Fruit fly (Drosophila melanogaster) whole organism, adult: ENCODE data around the gene MESR6.

Experiments
- CG11617 ChIP-seq: fragments of 200-800 bp; sonication (Bioruptor generic); optimal IDR thresholded peaks from 2 replicates; lab custom pipeline; 2017; ENCODE audit warnings: mild to moderate bottlenecking, missing biosample characterization, missing genetic modification reagents, missing genetic modification characterization
- CG1620 ChIP-seq: fragments of 200-800 bp; sonication (Bioruptor generic); optimal IDR thresholded peaks from 2 replicates; lab custom pipeline; 2016; ENCODE audit warnings: missing biosample characterization, missing genetic modification characterization
- CG33017 ChIP-seq: fragments of 200-800 bp; sonication (Bioruptor generic); optimal IDR thresholded peaks from 2 replicates; lab custom pipeline; 2018; ENCODE audit warnings: missing biosample characterization, mild to moderate bottlenecking, missing genetic modification characterization, moderate library complexity
- CG5204 ChIP-seq: fragments of 200-800 bp; sonication (Bioruptor generic); optimal IDR thresholded peaks from 2 replicates; lab custom pipeline; 2016; ENCODE audit warnings: missing biosample characterization, missing genetic modification characterization
- CG7045 ChIP-seq: fragments of 200-800 bp; sonication (Bioruptor generic); optimal IDR thresholded peaks from 2 replicates; lab custom pipeline; 2017; ENCODE audit warnings: missing biosample characterization, mild to moderate bottlenecking, missing genetic modification characterization
- Clk ChIP-seq: fragments of 200-800 bp; sonication (Bioruptor generic); optimal IDR thresholded peaks from 2 replicates; lab custom pipeline; 2017; ENCODE audit warnings: missing biosample characterization, missing genetic modification characterization
- Crg-1 ChIP-seq: fragments of 200-800 bp; sonication (Bioruptor generic); optimal IDR thresholded peaks from 2 replicates; lab custom pipeline; 2016; ENCODE audit warnings: missing biosample characterization, missing genetic modification characterization
- Mnt ChIP-seq: fragments of 200-800 bp; sonication (Bioruptor generic); optimal IDR thresholded peaks from 2 replicates; lab custom pipeline; 2016; ENCODE audit warnings: missing biosample characterization, mild to moderate bottlenecking, missing genetic modification characterization
- bab1 ChIP-seq: fragments of 200-800 bp; sonication (Bioruptor generic); optimal IDR thresholded peaks from 3 replicates; lab custom pipeline; 2019; ENCODE audit warnings: missing biosample characterization, mild to moderate bottlenecking, missing genetic modification characterization, moderate library complexity
- toe ChIP-seq: fragments of 200-800 bp; sonication (Bioruptor generic); optimal IDR thresholded peaks from 2 replicates; lab custom pipeline; 2016; ENCODE audit warnings: missing biosample characterization, missing genetic modification characterization

DNA sequence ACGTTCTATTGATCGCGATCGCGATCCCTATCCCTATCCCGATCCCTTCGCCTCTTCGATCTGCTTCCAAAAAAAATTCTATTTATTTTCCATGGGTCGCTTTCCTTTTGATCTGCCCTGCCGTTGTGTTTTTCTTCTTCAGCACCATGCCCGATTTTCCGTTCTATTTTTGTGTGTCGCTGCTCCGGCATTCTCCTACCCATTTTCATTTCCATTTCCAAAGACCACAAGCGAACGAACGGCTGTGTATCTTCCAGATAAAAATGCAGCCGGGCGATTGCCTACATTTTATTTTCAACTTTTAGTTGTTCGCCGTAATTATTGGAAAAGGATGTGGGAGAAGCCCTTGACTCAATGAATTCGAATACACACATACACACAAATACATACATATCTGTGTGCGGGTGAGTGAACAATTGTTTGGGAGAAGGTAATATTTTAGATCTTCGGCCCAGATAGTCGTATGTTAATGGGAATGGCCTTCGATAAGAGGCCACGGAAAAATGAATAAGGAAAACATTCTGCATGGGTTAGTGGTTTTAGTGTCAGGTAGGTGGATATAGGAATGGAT is 48.9 kb upstream of the MESR6 start:
- no peak for TF ChIP-seq toe (GFP tag; lab: Kevin White, UChicago)
- no peak for TF ChIP-seq CG7045 (GFP tag; lab: Kevin White, UChicago)
- TF ChIP-seq bab1 (GFP tag; lab: Kevin White, UChicago), result no peak
- no peak for TF ChIP-seq Clk (GFP tag; lab: Kevin White, UChicago)
- no peak for TF ChIP-seq CG1620 (GFP tag; lab: Kevin White, UChicago)
- TF ChIP-seq CG33017 (tag; lab: Kevin White, UChicago), result no peak
- no peak for TF ChIP-seq CG5204 (GFP tag; lab: Kevin White, UChicago)
- TF ChIP-seq Crg-1 (GFP tag; lab: Kevin White, UChicago), result no peak
- TF ChIP-seq CG11617, result no peak
- TF ChIP-seq Mnt (GFP tag; lab: Kevin White, UChicago), result no peak
